Worm (Caenorhabditis elegans) whole organism, L2 larva: ENCODE data around the gene irld-11.

Source experiments
- alr-1 ChIP-seq: fragments of 150-350 bp; optimal IDR thresholded peaks from 2 replicates; lab custom pipeline; 2014; ENCODE audit warnings: missing biosample characterization, missing genetic modification characterization
- fos-1 ChIP-seq: fragments of 150-350 bp; optimal IDR thresholded peaks from 2 replicates; lab custom pipeline; 2014; ENCODE audit warnings: missing biosample characterization, missing genetic modification characterization
- lin-11 ChIP-seq: fragments of 150-350 bp; sonication (generic microtip); optimal IDR thresholded peaks from 2 replicates; lab custom pipeline; 2014; ENCODE audit warnings: missing biosample characterization, missing genetic modification characterization, inconsistent platforms, mixed read lengths
- lin-39 ChIP-seq: fragments of 150-350 bp; optimal IDR thresholded peaks from 2 replicates; lab custom pipeline; 2014; ENCODE audit warnings: missing biosample characterization, missing genetic modification reagents, missing genetic modification characterization
- nhr-11 ChIP-seq: fragments of 150-350 bp; optimal IDR thresholded peaks from 2 replicates; lab custom pipeline; 2014; ENCODE audit warnings: missing biosample characterization, missing genetic modification characterization
- nhr-25 ChIP-seq: fragments of 150-350 bp; sonication (generic microtip); optimal IDR thresholded peaks from 3 replicates; lab custom pipeline; 2014; ENCODE audit warnings: missing biosample characterization, missing genetic modification characterization
- nhr-77 ChIP-seq: fragments of 150-350 bp; optimal IDR thresholded peaks from 2 replicates; lab custom pipeline; 2014; ENCODE audit warnings: missing biosample characterization, missing genetic modification characterization
- skn-1 ChIP-seq: sonication (generic microtip); optimal IDR thresholded peaks from 2 replicates; lab custom pipeline; 2017; ENCODE audit warnings: missing biosample characterization, missing genetic modification characterization
- snpc-4 ChIP-seq: fragments of 150-350 bp; optimal IDR thresholded peaks from 2 replicates; lab custom pipeline; 2014; ENCODE audit warnings: missing biosample characterization, missing genetic modification characterization
- unc-55 ChIP-seq: fragments of 150-350 bp; sonication (generic microtip); optimal IDR thresholded peaks from 3 replicates; lab custom pipeline; 2014; ENCODE audit warnings: missing biosample characterization, missing genetic modification reagents, missing genetic modification characterization
- zag-1 ChIP-seq: fragments of 150-350 bp; optimal IDR thresholded peaks from 2 replicates; lab custom pipeline; 2014; ENCODE audit warnings: missing biosample characterization, missing genetic modification characterization
- ztf-11 ChIP-seq: sonication (generic microtip); optimal IDR thresholded peaks from 2 replicates; lab custom pipeline; 2017; ENCODE audit warnings: missing biosample characterization, missing genetic modification characterization

- TF ChIP-seq unc-55 (GFP tag; lab: Kevin White, UChicago) (no peak), snpc-4 (no peak), nhr-25 (no peak), lin-11 (tag; lab: Kevin White, UChicago) (no peak), zag-1 (tag; lab: Kevin White, UChicago) (no peak), fos-1 (tag; lab: Kevin White, UChicago) (no peak), nhr-11 (no peak), alr-1 (tag; lab: Kevin White, UChicago) (no peak), lin-39 (tag; lab: Kevin White, UChicago) (no peak), nhr-77 (tag; lab: Kevin White, UChicago) (no peak), ztf-11 (tag; lab: Kevin White, UChicago) (no peak), skn-1 (tag; lab: Kevin White, UChicago) (no peak)
These were observed 27.3 kb downstream of the irld-11 start, which contains the start of gene srh-3 for ce11 chrV:1682279-1682678.
